Fruit fly (Drosophila melanogaster) whole organism, embryonic: Measurements from ENCODE around the gene scpr-C.

Experiments used
- CG1024 ChIP-seq: fragments of 200-800 bp; sonication (Bioruptor generic); IDR thresholded peaks from 2 replicates; pipeline ENCODE4 v1.3.6; 2022; ENCODE audit warnings: missing biosample characterization, missing genetic modification characterization
- CG10267 ChIP-seq: fragments of 200-800 bp; sonication (Bioruptor generic); optimal IDR thresholded peaks from 2 replicates; lab custom pipeline; 2018; ENCODE audit warnings: missing biosample characterization, mild to moderate bottlenecking, missing genetic modification characterization, moderate library complexity
- CG10321 ChIP-seq: fragments of 200-800 bp; sonication (Bioruptor generic); IDR thresholded peaks from 2 replicates; pipeline ENCODE4 v1.3.6; 2022; ENCODE audit warnings: missing biosample characterization, missing genetic modification characterization
- CG11695 ChIP-seq: fragments of 200-800 bp; sonication (Bioruptor generic); IDR thresholded peaks from 3 replicates; pipeline ENCODE4 v1.3.6; 2022; ENCODE audit warnings: missing biosample characterization, missing genetic modification characterization
- CG12236 ChIP-seq: fragments of 200-800 bp; sonication (Bioruptor generic); optimal IDR thresholded peaks from 2 replicates; lab custom pipeline; 2016; ENCODE audit warnings: missing biosample characterization, missing genetic modification characterization
- CG12391 ChIP-seq: fragments of 200-800 bp; sonication (Bioruptor generic); optimal IDR thresholded peaks from 3 replicates; lab custom pipeline; 2018; ENCODE audit warnings: missing biosample characterization, mild to moderate bottlenecking, missing genetic modification characterization, moderate library complexity
- CG14667 ChIP-seq: fragments of 200-800 bp; sonication (Bioruptor generic); IDR thresholded peaks from 2 replicates; pipeline ENCODE4 v1.3.6; 2022; ENCODE audit warnings: missing biosample characterization, missing genetic modification characterization
- CG15269 ChIP-seq: fragments of 200-800 bp; sonication (Bioruptor generic); optimal IDR thresholded peaks from 2 replicates; lab custom pipeline; 2018; ENCODE audit warnings: missing biosample characterization, mild to moderate bottlenecking, missing genetic modification characterization, moderate library complexity
- CG16813 ChIP-seq: fragments of 200-800 bp; sonication (Bioruptor generic); IDR thresholded peaks from 3 replicates; pipeline ENCODE4 v1.3.6; 2022; ENCODE audit warnings: missing biosample characterization, missing genetic modification characterization; ENCODE audit not compliant: partially characterized antibody
- CG17829 ChIP-seq: fragments of 200-800 bp; optimal IDR thresholded peaks from 2 replicates; lab custom pipeline; 2019; ENCODE audit warnings: missing biosample characterization, mild to moderate bottlenecking, missing genetic modification characterization, moderate library complexity
- CG1792 ChIP-seq: fragments of 200-800 bp; sonication (Bioruptor generic); optimal IDR thresholded peaks from 2 replicates; lab custom pipeline; 2016; ENCODE audit warnings: missing biosample characterization, missing genetic modification characterization
- CG2202 ChIP-seq: fragments of 200-800 bp; sonication (Bioruptor generic); optimal IDR thresholded peaks from 2 replicates; lab custom pipeline; 2018; ENCODE audit warnings: missing biosample characterization, mild to moderate bottlenecking, missing genetic modification characterization
- CG2678 ChIP-seq: fragments of 200-800 bp; sonication (Bioruptor generic); optimal IDR thresholded peaks from 3 replicates; lab custom pipeline; 2019; ENCODE audit warnings: missing biosample characterization, mild to moderate bottlenecking, missing genetic modification characterization, moderate library complexity
- CG30431 ChIP-seq: fragments of 200-800 bp; sonication (Bioruptor generic); optimal IDR thresholded peaks from 2 replicates; lab custom pipeline; 2017; ENCODE audit warnings: missing biosample characterization, missing genetic modification characterization
- CG32532 ChIP-seq: fragments of 200-800 bp; sonication (Bioruptor generic); IDR thresholded peaks from 2 replicates; pipeline ENCODE4 v1.3.6; 2022; ENCODE audit warnings: missing biosample characterization, missing genetic modification characterization
- CG34224 ChIP-seq: fragments of 200-800 bp; sonication (Bioruptor generic); IDR thresholded peaks from 3 replicates; pipeline ENCODE4 v1.3.6; 2022; ENCODE audit warnings: missing biosample characterization, missing genetic modification characterization; ENCODE audit not compliant: partially characterized antibody
- CG34422 ChIP-seq: fragments of 200-800 bp; sonication (Bioruptor generic); IDR thresholded peaks from 3 replicates; pipeline ENCODE4 v1.3.6; 2022; ENCODE audit warnings: missing biosample characterization, missing genetic modification characterization
- CG3838 ChIP-seq: fragments of 200-800 bp; sonication (Bioruptor generic); optimal IDR thresholded peaks from 3 replicates; lab custom pipeline; 2016; ENCODE audit warnings: missing biosample characterization, missing genetic modification characterization
- CG4707 ChIP-seq: fragments of 200-800 bp; sonication (Bioruptor generic); optimal IDR thresholded peaks from 2 replicates; lab custom pipeline; 2018; ENCODE audit warnings: missing biosample characterization, mild to moderate bottlenecking, missing genetic modification characterization, moderate library complexity
- CG5953 ChIP-seq: fragments of 200-800 bp; sonication (Bioruptor generic); IDR thresholded peaks from 2 replicates; pipeline ENCODE4 v1.3.6; 2022; ENCODE audit warnings: missing biosample characterization, missing genetic modification characterization
- CG7357 ChIP-seq: fragments of 200-800 bp; sonication (Bioruptor generic); IDR thresholded peaks from 3 replicates; pipeline ENCODE4 v1.3.6; 2022; ENCODE audit warnings: missing biosample characterization, missing genetic modification characterization
- Dad ChIP-seq: fragments of 200-800 bp; sonication (Bioruptor generic); optimal IDR thresholded peaks from 3 replicates; lab custom pipeline; 2016; ENCODE audit warnings: missing biosample characterization, missing genetic modification characterization
- Ets65A ChIP-seq: fragments of 200-800 bp; sonication (Bioruptor generic); peaks from one replicate; lab custom pipeline; 2016; ENCODE audit warnings: missing biosample characterization, missing genetic modification characterization
- H2.0 ChIP-seq: fragments of 200-800 bp; sonication (Bioruptor generic); IDR thresholded peaks from 2 replicates; pipeline ENCODE4 v1.3.6; 2022; ENCODE audit warnings: missing biosample characterization, missing genetic modification characterization
- HLH3B ChIP-seq: fragments of 200-800 bp; sonication (Bioruptor generic); IDR thresholded peaks from 2 replicates; pipeline ENCODE4 v1.3.6; 2022; ENCODE audit warnings: missing biosample characterization, missing genetic modification characterization
- HmgZ ChIP-seq: fragments of 200-800 bp; sonication (Bioruptor generic); optimal IDR thresholded peaks from 2 replicates; lab custom pipeline; 2018; ENCODE audit warnings: missing biosample characterization, mild to moderate bottlenecking, missing genetic modification characterization
- Hr3 ChIP-seq: fragments of 200-800 bp; sonication (Bioruptor generic); optimal IDR thresholded peaks from 3 replicates; lab custom pipeline; 2016; ENCODE audit warnings: missing biosample characterization, missing genetic modification characterization
- NC2β ChIP-seq: fragments of 200-800 bp; sonication (Bioruptor generic); optimal IDR thresholded peaks from 2 replicates; lab custom pipeline; 2016; ENCODE audit warnings: missing biosample characterization, missing genetic modification characterization
- Pdp1 ChIP-seq, 2 experiments: fragments of 200-800 bp; sonication (Bioruptor generic); optimal IDR thresholded peaks; 3 replicates each; lab custom pipeline; 2016; ENCODE audit warnings: missing biosample characterization in 2 of 2, missing genetic modification characterization in 2 of 2, mild to moderate bottlenecking in 1 of 2, moderate library complexity in 1 of 2
- Tbp ChIP-seq: fragments of >200 bp; optimal IDR thresholded peaks from 2 replicates; lab custom pipeline; 2018; ENCODE audit warnings: missing biosample characterization, missing genetic modification characterization
- ac ChIP-seq: fragments of 200-800 bp; sonication (Bioruptor generic); optimal IDR thresholded peaks from 3 replicates; lab custom pipeline; 2017; ENCODE audit warnings: missing biosample characterization, mild to moderate bottlenecking, missing genetic modification characterization
- al ChIP-seq: fragments of 200-800 bp; sonication (Bioruptor generic); IDR thresholded peaks from 2 replicates; pipeline ENCODE4 v1.3.6; 2022; ENCODE audit warnings: missing biosample characterization, missing genetic modification characterization
- ato ChIP-seq: fragments of 200-800 bp; sonication (Bioruptor generic); IDR thresholded peaks from 2 replicates; pipeline ENCODE4 v1.3.6; 2022; ENCODE audit warnings: missing biosample characterization, missing genetic modification characterization; ENCODE audit not compliant: partially characterized antibody
- cas ChIP-seq: fragments of 200-800 bp; sonication (Bioruptor generic); IDR thresholded peaks from 2 replicates; pipeline ENCODE4 v1.3.6; 2022; ENCODE audit warnings: missing biosample characterization, missing genetic modification characterization
- cato ChIP-seq: fragments of 200-800 bp; sonication (Bioruptor generic); optimal IDR thresholded peaks from 2 replicates; lab custom pipeline; 2016; ENCODE audit warnings: missing biosample characterization, missing genetic modification characterization, borderline replicate concordance
- crc ChIP-seq: fragments of 200-800 bp; sonication (Bioruptor generic); optimal IDR thresholded peaks from 2 replicates; lab custom pipeline; 2016; ENCODE audit warnings: missing biosample characterization, missing genetic modification characterization
- fu2 ChIP-seq: fragments of 200-800 bp; sonication (Bioruptor generic); optimal IDR thresholded peaks from 2 replicates; lab custom pipeline; 2016; ENCODE audit warnings: missing biosample characterization, missing genetic modification characterization
- ham ChIP-seq: fragments of 200-800 bp; sonication (Bioruptor generic); IDR thresholded peaks from 2 replicates; pipeline ENCODE4 v1.3.6; 2022; ENCODE audit warnings: missing biosample characterization, missing genetic modification characterization
- lov ChIP-seq, 2 experiments: fragments of 200-800 bp in 1 of 2; fragments of >200 bp in 1 of 2; sonication (Bioruptor generic) in 1 of 2; IDR thresholded peaks in 1 of 2; optimal IDR thresholded peaks in 1 of 2; 2 replicates in 1 of 2; 3 replicates in 1 of 2; pipeline versions ENCODE4 v1.3.6 to Lab custom; 2017 to 2022; ENCODE audit warnings: missing biosample characterization in 1 of 2, missing genetic modification characterization in 1 of 2
- maf-S ChIP-seq: fragments of 200-800 bp; sonication (Bioruptor generic); optimal IDR thresholded peaks from 2 replicates; lab custom pipeline; 2016; ENCODE audit warnings: missing biosample characterization, missing genetic modification characterization
- mirr ChIP-seq: fragments of 200-800 bp; sonication (Bioruptor generic); optimal IDR thresholded peaks from 3 replicates; lab custom pipeline; 2018; ENCODE audit warnings: missing biosample characterization, mild to moderate bottlenecking, missing genetic modification characterization
- nerfin-2 ChIP-seq: fragments of 200-800 bp; sonication (Bioruptor generic); IDR thresholded peaks from 2 replicates; pipeline ENCODE4 v1.3.6; 2022; ENCODE audit warnings: missing biosample characterization, missing genetic modification characterization; ENCODE audit not compliant: partially characterized antibody
- nmo ChIP-seq: fragments of 200-800 bp; sonication (Bioruptor generic); optimal IDR thresholded peaks from 2 replicates; lab custom pipeline; 2018; ENCODE audit warnings: missing biosample characterization, mild to moderate bottlenecking, missing genetic modification characterization, moderate library complexity
- pb ChIP-seq: fragments of 200-800 bp; sonication (Bioruptor generic); optimal IDR thresholded peaks from 3 replicates; lab custom pipeline; 2016; ENCODE audit warnings: missing biosample characterization, missing genetic modification characterization
- rib ChIP-seq: fragments of 200-800 bp; sonication (Bioruptor generic); IDR thresholded peaks from 2 replicates; pipeline ENCODE4 v1.3.6; 2022; ENCODE audit warnings: missing biosample characterization, missing genetic modification characterization
- sc ChIP-seq, 3 experiments: fragments of >200 bp in 2 of 3; fragments of 200-800 bp in 1 of 3; sonication (Bioruptor generic) in 1 of 3; optimal IDR thresholded peaks; 2 replicates in 2 of 3; 3 replicates in 1 of 3; lab custom pipeline; 2017; ENCODE audit warnings: mild to moderate bottlenecking in 1 of 3, missing biosample characterization in 1 of 3, missing genetic modification characterization in 1 of 3, missing genetic modification reagents in 1 of 3
- sisA ChIP-seq: fragments of 200-800 bp; sonication (Bioruptor generic); IDR thresholded peaks from 2 replicates; pipeline ENCODE4 v1.3.6; 2022; ENCODE audit warnings: missing biosample characterization, missing genetic modification characterization
- unpg ChIP-seq: fragments of 200-800 bp; sonication (Bioruptor generic); optimal IDR thresholded peaks from 3 replicates; lab custom pipeline; 2018; ENCODE audit warnings: missing biosample characterization, mild to moderate bottlenecking, missing genetic modification characterization, moderate library complexity
- wor ChIP-seq: fragments of 200-800 bp; sonication (Bioruptor generic); IDR thresholded peaks from 2 replicates; pipeline ENCODE4 v1.3.6; 2022; ENCODE audit warnings: missing biosample characterization, missing genetic modification characterization
- yki ChIP-seq: fragments of >200 bp; optimal IDR thresholded peaks from 3 replicates; lab custom pipeline; 2018
- zf30C ChIP-seq: fragments of 200-800 bp; sonication (Bioruptor generic); optimal IDR thresholded peaks from 3 replicates; lab custom pipeline; 2018; ENCODE audit warnings: missing biosample characterization, mild to moderate bottlenecking, missing genetic modification characterization

scpr-C gene

DNA sequence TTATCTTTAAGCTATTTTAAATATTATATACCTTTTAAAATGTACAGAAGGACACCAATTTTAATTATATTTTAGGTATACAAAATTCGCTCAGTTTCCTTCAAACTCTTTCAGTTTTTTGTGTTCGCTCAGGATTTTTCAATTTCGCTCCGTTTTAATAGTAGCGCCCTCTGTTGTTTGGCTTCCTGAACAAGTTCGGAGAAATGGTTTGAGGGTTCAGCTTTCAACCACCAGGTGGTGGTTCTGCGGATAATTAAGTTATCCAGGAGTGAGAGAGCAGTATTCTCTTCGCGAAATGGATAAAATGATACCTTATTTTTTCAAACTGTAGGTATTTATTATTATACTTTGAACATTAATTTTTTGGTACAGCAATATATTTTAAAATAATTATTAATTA is 43.7 kb downstream of the scpr-C start (continued):
- TF ChIP-seq rib (GFP tag; lab: Robert Waterston, UW) (no peak), mirr (GFP tag; lab: Kevin White, UChicago) (no peak), CG14667 (no peak; the same call in 1 of the 2 replicates), HmgZ (tag; lab: Kevin White, UChicago) (no peak), NC2β (GFP tag; lab: Kevin White, UChicago) (peak; percentile 78), cas (GFP tag; lab: Robert Waterston, UW) (no peak), CG5953 (GFP tag; lab: Robert Waterston, UW) (no peak; the same call in 1 of the 2 replicates), CG34224 (GFP tag; lab: Robert Waterston, UW) (no peak), ato (GFP tag; lab: Robert Waterston, UW) (no peak), CG1792 (GFP tag; lab: Kevin White, UChicago) (no peak), CG17829 (tag; lab: Kevin White, UChicago) (peak; percentile 75), al (GFP tag; lab: Robert Waterston, UW) (no peak), fu2 (GFP tag; lab: Kevin White, UChicago) (no peak), Dad (GFP tag; lab: Kevin White, UChicago) (peak; percentile 12), H2.0 (GFP tag; lab: Robert Waterston, UW) (peak; percentile 18; the same call in 1 of the 2 replicates), CG30431 (GFP tag; lab: Kevin White, UChicago) (peak; percentile 55), lov (optimal IDR thresholded peaks at IDR 0.05; lab: Kevin White, UChicago) (no peak), lov (GFP tag; IDR thresholded peaks at IDR 0.05; lab: Robert Waterston, UW) (peak; percentile 76; the same call in 2 of the 3 replicates), HLH3B (GFP tag; lab: Robert Waterston, UW) (0 out of 2 replicates have a peak, but pooled peaks have one; percentile 32), CG3838 (GFP tag; lab: Kevin White, UChicago) (no peak), zf30C (GFP tag; lab: Kevin White, UChicago) (peak; percentile 35), CG11695 (GFP tag; lab: Robert Waterston, UW) (no peak), sc (optimal IDR thresholded peaks at IDR 0.05; lab: Kevin White, UChicago) (no peak), sc (GFP tag; optimal IDR thresholded peaks at IDR 0.05; lab: Kevin White, UChicago) (peak; percentile 73), CG2678 (tag; lab: Kevin White, UChicago) (no peak), CG4707 (GFP tag; lab: Kevin White, UChicago) (peak; percentile 90), maf-S (peak; percentile 39), CG12391 (tag; lab: Kevin White, UChicago) (no peak), nerfin-2 (no peak), ac (GFP tag; lab: Kevin White, UChicago) (peak; percentile 86), Ets65A (GFP tag; lab: Kevin White, UChicago) (no peak), nmo (GFP tag; lab: Kevin White, UChicago) (peak; percentile 58), ham (GFP tag; lab: Robert Waterston, UW) (no peak), yki (lab: Kevin White, UChicago) (no peak), CG10321 (GFP tag; lab: Robert Waterston, UW) (no peak), CG16813 (GFP tag; lab: Robert Waterston, UW) (no peak), crc (no peak), CG1024 (GFP tag; lab: Robert Waterston, UW) (peak; percentile 59; the same call in 1 of the 2 replicates), Pdp1 (GFP tag; optimal IDR thresholded peaks at IDR 0.05; lab: Kevin White, UChicago) (peak in 1 of 2 experiments; percentile 62), CG15269 (tag; lab: Kevin White, UChicago) (no peak), CG7357 (no peak), Hr3 (GFP tag; lab: Kevin White, UChicago) (peak; percentile 45), CG10267 (tag; lab: Kevin White, UChicago) (peak; percentile 66), CG34422 (GFP tag; lab: Robert Waterston, UW) (peak; percentile 13; the same call in 1 of the 3 replicates), pb (GFP tag; lab: Kevin White, UChicago) (peak; percentile 85), CG32532 (GFP tag; lab: Robert Waterston, UW) (peak; percentile 77; the same call in 1 of the 2 replicates), cato (peak; percentile 40), wor (GFP tag; lab: Robert Waterston, UW) (no peak), sisA (GFP tag; lab: Robert Waterston, UW) (no peak), CG2202 (peak; percentile 56), Tbp (GFP tag; lab: Kevin White, UChicago) (no peak), CG12236 (peak; percentile 43), unpg (no peak)
